Fruit fly (Drosophila melanogaster): ENCODE measurements around the gene RIOK1.

The RIOK1 gene

dm6 chr3L:11599965-11600420, 48.3 kb downstream of the RIOK1 start, which contains the start of the genes CG14137 and CG46394:
TSS of gene CG14137 (minus strand) at chr3L:11600065.
TSS of gene CG46394 (plus strand) at chr3L:11600370.
- TF ChIP-seq CG2889 (GFP tag; IDR thresholded peaks at IDR 0.05) (0 out of 3 replicates have a peak, but pooled peaks have one; percentile 3), luna (GFP tag; optimal IDR thresholded peaks at IDR 0.05) (no peak)

- TF ChIP-seq CG9797 (GFP tag; optimal IDR thresholded peaks at IDR 0.05) (no peak), CG2875 (GFP tag; optimal IDR thresholded peaks at IDR 0.05) (no peak), CG1647 (GFP tag; optimal IDR thresholded peaks at IDR 0.05) (no peak), oc (tag; optimal IDR thresholded peaks at IDR 0.05) (no peak), Eip74EF (GFP tag; optimal IDR thresholded peaks at IDR 0.05) (no peak), mirr (GFP tag; optimal IDR thresholded peaks at IDR 0.05) (no peak), slou (GFP tag; optimal IDR thresholded peaks at IDR 0.05) (no peak), gsb-n (tag; optimal IDR thresholded peaks at IDR 0.05) (no peak), Atf6 (GFP tag; IDR thresholded peaks at IDR 0.05) (no peak), CG7357 (GFP tag; IDR thresholded peaks at IDR 0.05) (no peak), Atf-2 (GFP tag; optimal IDR thresholded peaks at IDR 0.05) (no peak), h (optimal IDR thresholded peaks at IDR 0.05) (no peak), gro (GFP tag; optimal IDR thresholded peaks at IDR 0.05) (no peak), Fer1 (GFP tag; optimal IDR thresholded peaks at IDR 0.05) (no peak), CG17612 (GFP tag; IDR thresholded peaks at IDR 0.05) (no peak)
These were observed 49.0 kb downstream of the RIOK1 start for dm6 chr3L:11599255-11599654.

- peak; percentile 43 for TF ChIP-seq Ets65A (GFP tag)
- peak; percentile 47 for TF ChIP-seq abd-A (tag; optimal IDR thresholded peaks at IDR 0.05)
- peak; percentile 58; the same call in 1 of the 4 replicates for TF ChIP-seq chinmo (GFP tag; IDR thresholded peaks at IDR 0.05; ENCODE audit: partially characterized antibody)
- TF ChIP-seq hb (GFP tag; IDR thresholded peaks at IDR 0.05; ENCODE audit: partially characterized antibody): peak; percentile 34; the same call in 1 of the 3 replicates
- TF ChIP-seq sens (GFP tag): peak; percentile 24
- TF ChIP-seq Deaf1 (tag; optimal IDR thresholded peaks at IDR 0.05): peak; percentile 96
- peak; percentile 83 for TF ChIP-seq crol (GFP tag; IDR thresholded peaks at IDR 0.05)
- TF ChIP-seq Meics (GFP tag; optimal IDR thresholded peaks at IDR 0.05): peak; percentile 79
- peak; percentile 36 to 71 for TF ChIP-seq Trl (optimal IDR thresholded peaks at IDR 0.05)
- no peak for TF ChIP-seq Trl (GFP tag; optimal IDR thresholded peaks at IDR 0.05)
- peak; percentile 19 for TF ChIP-seq CG3163 (GFP tag; optimal IDR thresholded peaks at IDR 0.05)
- TF ChIP-seq CG12744 (GFP tag; optimal IDR thresholded peaks at IDR 0.05): no peak
- TF ChIP-seq ac (GFP tag; optimal IDR thresholded peaks at IDR 0.05): no peak
- TF ChIP-seq CG34422 (GFP tag; IDR thresholded peaks at IDR 0.05): peak; percentile 41; the same call in 1 of the 3 replicates
- no peak for TF ChIP-seq CG13624 (GFP tag; optimal IDR thresholded peaks at IDR 0.05)
- TF ChIP-seq CG13775 (GFP tag; optimal IDR thresholded peaks at IDR 0.05): no peak
- TF ChIP-seq cg (GFP tag; optimal IDR thresholded peaks at IDR 0.05): peak; percentile 30
These were observed 51.6 kb downstream of the RIOK1 start, which contains the start of gene CG7368 for dm6 chr3L:11596585-11597252. TSS of gene CG7368 (plus strand) at chr3L:11597202.
